Worm (Caenorhabditis elegans): ENCODE data around the gene Y53G8AL.4.
"Not testable (repeated sequence)": the region's sequence is repeated elsewhere in the genome, so short reads cannot be mapped to it uniquely, and the experiment has no call there.

Y53G8AL.4 gene

ce11 chrIII:3259691-3260090 is 9.2 kb upstream of the Y53G8AL.4 start, which contains the start of gene Y53G8AM.6:
Y53G8AM.6 (minus strand) TSS chrIII:3259791.
- not testable (repeated sequence) for TF ChIP-seq madf-9 (GFP tag; conservative IDR thresholded peaks at IDR 0.05); ZK337.2 (GFP tag; IDR thresholded peaks at IDR 0.05); nhr-42 (GFP tag; IDR thresholded peaks at IDR 0.05)

- peak; percentile 17 for TF ChIP-seq aha-1 (tag)
- TF ChIP-seq nhr-237 (tag; optimal IDR thresholded peaks at IDR 0.05), result no peak
These were observed 7.9 kb upstream of the Y53G8AL.4 start, which contains the start of gene nspg-7.2 for ce11 chrIII:3258306-3258705. nspg-7.2 (minus strand) TSS chrIII:3258406.

ce11 chrIII:3255575-3255974 is 5.1 kb upstream of the Y53G8AL.4 start, which contains the start of gene Y53G8AM.4:
Y53G8AM.4 (minus strand) TSS chrIII:3255675.
- TF ChIP-seq snpc-4 (tag; optimal IDR thresholded peaks at IDR 0.05), result no peak
- peak in 1 of 2 experiments; percentile 75 for TF ChIP-seq unc-62 (GFP tag; optimal IDR thresholded peaks at IDR 0.05 in 1 of 2)
- TF ChIP-seq unc-62 (tag; optimal IDR thresholded peaks at IDR 0.05), result no peak

DNA sequence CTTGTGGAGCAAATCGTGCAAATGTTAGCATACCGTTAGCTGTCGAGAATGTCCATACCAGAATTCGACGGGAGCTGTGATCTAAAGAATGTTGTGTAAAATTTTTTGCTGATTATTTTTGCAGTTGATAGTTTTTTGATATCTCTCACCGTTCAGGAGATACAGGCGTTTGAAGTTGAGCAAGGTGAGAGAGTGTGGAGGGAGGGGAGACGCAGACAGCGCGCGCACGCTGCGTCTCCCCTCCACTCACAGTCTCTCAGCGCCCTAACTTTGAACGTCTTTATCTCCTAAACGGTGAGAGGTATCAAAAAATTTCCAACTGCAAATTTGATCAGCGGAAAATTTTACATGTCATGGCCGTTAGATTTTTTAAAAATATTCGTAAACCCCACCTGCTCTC is 4.6 kb upstream of the Y53G8AL.4 start:
- TF ChIP-seq daf-19 (GFP tag; conservative IDR thresholded peaks at IDR 0.05) (no peak), ceh-62 (tag; optimal IDR thresholded peaks at IDR 0.05) (no peak), mdl-1 (tag; optimal IDR thresholded peaks at IDR 0.05) (no peak), zip-11 (GFP tag; IDR thresholded peaks at IDR 0.05) (no peak), gei-8 (GFP tag; optimal IDR thresholded peaks at IDR 0.05) (no peak), nhr-77 (tag; optimal IDR thresholded peaks at IDR 0.05) (no peak)

DNA sequence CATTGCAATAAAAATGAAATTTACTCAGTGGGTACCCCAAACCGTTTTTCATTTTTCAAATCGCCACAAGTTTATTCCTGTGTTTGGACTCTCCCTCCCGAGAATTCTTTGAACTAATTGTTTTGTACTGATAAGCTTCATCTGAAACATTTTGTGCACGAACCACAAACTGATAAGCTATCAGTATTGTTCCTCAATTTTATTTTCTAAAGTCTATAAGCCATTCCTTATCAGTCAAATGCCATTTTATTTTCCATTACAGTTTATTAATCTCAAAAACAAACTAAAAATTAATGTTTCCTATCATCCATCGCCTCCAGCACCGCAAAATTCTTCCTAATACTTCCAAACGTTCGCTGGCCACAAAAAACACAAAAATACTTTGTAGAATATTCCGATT is 3.3 kb upstream of the Y53G8AL.4 start:
- no peak for TF ChIP-seq ces-1 (GFP tag; optimal IDR thresholded peaks at IDR 0.05)
- TF ChIP-seq lin-1 (GFP tag; IDR thresholded peaks at IDR 0.05), result peak; percentile 76
- TF ChIP-seq php-3 (GFP tag; IDR thresholded peaks at IDR 0.05), result peak; percentile 69
- TF ChIP-seq lin-29 (GFP tag; IDR thresholded peaks at IDR 0.05), result no peak
- no peak for TF ChIP-seq sdz-12 (GFP tag; optimal IDR thresholded peaks at IDR 0.05)
- no peak for TF ChIP-seq ctbp-1 (GFP tag; IDR thresholded peaks at IDR 0.05)
- no peak for TF ChIP-seq nhr-76 (tag; optimal IDR thresholded peaks at IDR 0.05)
- TF ChIP-seq daf-12 (tag; optimal IDR thresholded peaks at IDR 0.05), result no peak
- TF ChIP-seq daf-16 (GFP tag; optimal IDR thresholded peaks at IDR 0.05), result no peak
- peak; percentile 92 for TF ChIP-seq daf-16 (tag; optimal IDR thresholded peaks at IDR 0.05)
- no peak for TF ChIP-seq nhr-237 (tag; optimal IDR thresholded peaks at IDR 0.05)
- TF ChIP-seq nhr-11 (tag; optimal IDR thresholded peaks at IDR 0.05), result no peak
- TF ChIP-seq nhr-77 (tag; optimal IDR thresholded peaks at IDR 0.05), result peak; percentile 84
- peak; percentile 77 for TF ChIP-seq hlh-11 (tag; optimal IDR thresholded peaks at IDR 0.05)
- peak; percentile 82 for TF ChIP-seq dve-1 (tag; optimal IDR thresholded peaks at IDR 0.05; ENCODE audit: insufficient read depth)
- peak; percentile 99 for TF ChIP-seq pqm-1 (tag; optimal IDR thresholded peaks at IDR 0.05)
- TF ChIP-seq dmd-6 (GFP tag; IDR thresholded peaks at IDR 0.05), result peak; percentile 87
- no peak for TF ChIP-seq duxl-1 (tag; optimal IDR thresholded peaks at IDR 0.05; ENCODE audit: poor library complexity)
- no peak for TF ChIP-seq mxl-2 (GFP tag; conservative IDR thresholded peaks at IDR 0.05)
- TF ChIP-seq daf-8 (GFP tag; IDR thresholded peaks at IDR 0.05), result no peak
- TF ChIP-seq nhr-28 (tag; optimal IDR thresholded peaks at IDR 0.05), result peak; percentile 98
- no peak for TF ChIP-seq aly-2 (tag; optimal IDR thresholded peaks at IDR 0.05)
- TF ChIP-seq attf-4 (tag; optimal IDR thresholded peaks at IDR 0.05), result no peak
- peak; percentile 7 for TF ChIP-seq mxl-3 (GFP tag; optimal IDR thresholded peaks at IDR 0.05)
- TF ChIP-seq daf-19 (GFP tag; conservative IDR thresholded peaks at IDR 0.05), result no peak
